Worm (Caenorhabditis elegans) whole organism, young adult: ENCODE measurements around the gene F09C8.1.

Source experiments
- B0019.2 ChIP-seq: fragments of 200-800 bp; sonication (Bioruptor generic); conservative IDR thresholded peaks from 2 replicates; pipeline ENCODE4 v1.3.6; 2022; ENCODE audit warnings: missing genetic modification reagents, missing genetic modification characterization, missing compliant biosample characterization
- B0261.1 ChIP-seq: sonication (generic microtip); optimal IDR thresholded peaks from 2 replicates; lab custom pipeline; 2016; ENCODE audit warnings: mild to moderate bottlenecking, missing genetic modification characterization, moderate library complexity, missing compliant biosample characterization
- D2030.7 ChIP-seq: fragments of 200-800 bp; sonication (Bioruptor generic); IDR thresholded peaks from 2 replicates; pipeline ENCODE4 v1.3.6; 2022; ENCODE audit warnings: missing genetic modification reagents, missing genetic modification characterization, missing compliant biosample characterization
- F22D6.2 ChIP-seq: sonication (generic microtip); optimal IDR thresholded peaks from 2 replicates; lab custom pipeline; 2016; ENCODE audit warnings: mild to moderate bottlenecking, missing genetic modification characterization, missing compliant biosample characterization
- F23B12.7 ChIP-seq: sonication (generic microtip); optimal IDR thresholded peaks from 2 replicates; lab custom pipeline; 2017; ENCODE audit warnings: missing genetic modification characterization, mild to moderate bottlenecking, missing compliant biosample characterization, antibody characterized with exemption, moderate library complexity; ENCODE audit not compliant: insufficient read depth
- F33H1.4 ChIP-seq: fragments of 200-800 bp; sonication (Bioruptor generic); IDR thresholded peaks from 2 replicates; pipeline ENCODE4 v1.3.6; 2022; ENCODE audit warnings: missing genetic modification reagents, missing genetic modification characterization, missing compliant biosample characterization
- F55B11.4 ChIP-seq: sonication (generic microtip); optimal IDR thresholded peaks from 2 replicates; lab custom pipeline; 2016; ENCODE audit warnings: missing compliant biosample characterization, missing genetic modification characterization, borderline replicate concordance; ENCODE audit not compliant: insufficient read depth
- K11D2.4 ChIP-seq: fragments of 200-800 bp; sonication (Bioruptor generic); IDR thresholded peaks from 2 replicates; pipeline ENCODE4 v1.3.6; 2022; ENCODE audit warnings: missing genetic modification reagents, missing genetic modification characterization, missing compliant biosample characterization
- K12H6.12 ChIP-seq: fragments of 200-800 bp; sonication (Bioruptor generic); optimal IDR thresholded peaks from 2 replicates; lab custom pipeline; 2018; ENCODE audit warnings: mild to moderate bottlenecking, missing genetic modification characterization, missing compliant biosample characterization
- T07F8.4 ChIP-seq: sonication (generic microtip); optimal IDR thresholded peaks from 2 replicates; lab custom pipeline; 2016; ENCODE audit warnings: mild to moderate bottlenecking, missing genetic modification characterization, moderate library complexity, missing compliant biosample characterization
- Y53F4B.3 ChIP-seq: fragments of 200-800 bp; sonication (Bioruptor generic); IDR thresholded peaks from 2 replicates; pipeline ENCODE4 v1.3.6; 2022; ENCODE audit warnings: missing genetic modification reagents, missing genetic modification characterization, missing compliant biosample characterization
- ama-1 ChIP-seq, 3 experiments: fragments of 150-350 bp in 1 of 3; sonication (generic microtip) in 2 of 3; optimal IDR thresholded peaks; 2 replicates each; lab custom pipeline; 2014 to 2018; ENCODE audit warnings: missing biosample characterization in 2 of 3, missing genetic modification characterization in 2 of 3, missing genetic modification reagents in 2 of 3
- atf-7 ChIP-seq: sonication (generic microtip); optimal IDR thresholded peaks from 2 replicates; lab custom pipeline; 2017; ENCODE audit warnings: mild to moderate bottlenecking, missing genetic modification characterization, missing compliant biosample characterization
- attf-6 ChIP-seq: fragments of 200-800 bp; sonication (Bioruptor generic); IDR thresholded peaks from 2 replicates; pipeline ENCODE4 v1.3.6; 2022; ENCODE audit warnings: missing genetic modification reagents, missing genetic modification characterization, missing compliant biosample characterization
- ceh-27 ChIP-seq: fragments of 200-800 bp; sonication (Bioruptor generic); optimal IDR thresholded peaks from 2 replicates; lab custom pipeline; 2018; ENCODE audit warnings: mild to moderate bottlenecking, missing genetic modification characterization, moderate library complexity, missing compliant biosample characterization
- ceh-40 ChIP-seq: fragments of 200-800 bp; sonication (Bioruptor generic); IDR thresholded peaks from 2 replicates; pipeline ENCODE4 v1.3.6; 2022; ENCODE audit warnings: missing genetic modification characterization, missing compliant biosample characterization
- ceh-58 ChIP-seq: fragments of 200-800 bp; sonication (Bioruptor generic); IDR thresholded peaks from 2 replicates; pipeline ENCODE4 v1.3.6; 2022; ENCODE audit warnings: missing genetic modification characterization, missing compliant biosample characterization
- die-1 ChIP-seq: sonication (generic microtip); optimal IDR thresholded peaks from 2 replicates; lab custom pipeline; 2016; ENCODE audit warnings: missing genotype, mild to moderate bottlenecking, missing genetic modification characterization, missing compliant biosample characterization
- efl-1 ChIP-seq: fragments of 150-350 bp; optimal IDR thresholded peaks from 2 replicates; lab custom pipeline; 2014; ENCODE audit warnings: missing biosample characterization, missing genetic modification reagents, missing genetic modification characterization
- ets-4 ChIP-seq: fragments of 200-800 bp; sonication (Bioruptor generic); optimal IDR thresholded peaks from 2 replicates; lab custom pipeline; 2018; ENCODE audit warnings: mild to moderate bottlenecking, missing genetic modification characterization, missing compliant biosample characterization
- him-1 ChIP-seq: sonication (generic microtip); optimal IDR thresholded peaks from 2 replicates; lab custom pipeline; 2016; ENCODE audit warnings: missing genotype, missing genetic modification reagents, missing genetic modification characterization, missing compliant biosample characterization
- hmg-1.2 ChIP-seq: fragments of 200-800 bp; sonication (Bioruptor generic); IDR thresholded peaks from 2 replicates; pipeline ENCODE4 v1.3.6; 2022; ENCODE audit warnings: missing genetic modification reagents, missing genetic modification characterization, missing compliant biosample characterization
- hsf-1 ChIP-seq: fragments of 200-800 bp; sonication (Bioruptor generic); IDR thresholded peaks from 2 replicates; pipeline ENCODE4 v1.3.6; 2022; ENCODE audit warnings: missing genetic modification reagents, missing genetic modification characterization, missing compliant biosample characterization
- lin-26 ChIP-seq: fragments of 200-800 bp; sonication (Bioruptor generic); IDR thresholded peaks from 2 replicates; pipeline ENCODE4 v1.3.6; 2022; ENCODE audit warnings: missing genetic modification reagents, missing genetic modification characterization, missing compliant biosample characterization
- lin-40 ChIP-seq: sonication (generic microtip); optimal IDR thresholded peaks from 2 replicates; lab custom pipeline; 2016; ENCODE audit warnings: missing genetic modification characterization, mild to moderate bottlenecking, missing compliant biosample characterization, missing genotype, missing genetic modification reagents
- lin-54 ChIP-seq: fragments of 200-800 bp; sonication (Bioruptor generic); optimal IDR thresholded peaks from 2 replicates; lab custom pipeline; 2018; ENCODE audit warnings: mild to moderate bottlenecking, missing genetic modification characterization, missing compliant biosample characterization
- madf-10 ChIP-seq: sonication (generic microtip); optimal IDR thresholded peaks from 2 replicates; lab custom pipeline; 2016; ENCODE audit warnings: mild to moderate bottlenecking, missing genetic modification characterization, missing compliant biosample characterization
- madf-3 ChIP-seq: fragments of 200-800 bp; sonication (Bioruptor generic); IDR thresholded peaks from 2 replicates; pipeline ENCODE4 v1.3.6; 2022; ENCODE audit warnings: missing genetic modification reagents, missing genetic modification characterization, missing compliant biosample characterization
- madf-6 ChIP-seq: fragments of 200-800 bp; sonication (Bioruptor generic); IDR thresholded peaks from 2 replicates; pipeline ENCODE4 v1.3.6; 2022; ENCODE audit warnings: missing genetic modification reagents, missing genetic modification characterization, missing compliant biosample characterization
- madf-8 ChIP-seq: fragments of 200-800 bp; sonication (Bioruptor generic); conservative IDR thresholded peaks from 2 replicates; pipeline ENCODE4 v1.3.6; 2022; ENCODE audit warnings: missing genetic modification reagents, missing genetic modification characterization, missing compliant biosample characterization
- pbrm-1 ChIP-seq: fragments of 200-800 bp; sonication (Bioruptor generic); IDR thresholded peaks from 2 replicates; pipeline ENCODE4 v1.3.6; 2022; ENCODE audit warnings: missing genetic modification reagents, missing genetic modification characterization, missing compliant biosample characterization
- pha-4 ChIP-seq: fragments of 150-350 bp; sonication (generic microtip); optimal IDR thresholded peaks from 2 replicates; lab custom pipeline; 2014; ENCODE audit warnings: missing biosample characterization, missing genetic modification reagents, missing genetic modification characterization
- rcor-1 ChIP-seq: fragments of 200-800 bp; sonication (Bioruptor generic); IDR thresholded peaks from 2 replicates; pipeline ENCODE4 v1.3.6; 2022; ENCODE audit warnings: missing genetic modification reagents, missing genetic modification characterization, missing compliant biosample characterization
- repo-1 ChIP-seq: sonication (generic microtip); optimal IDR thresholded peaks from 2 replicates; lab custom pipeline; 2017; ENCODE audit warnings: mild to moderate bottlenecking, missing genetic modification characterization, missing compliant biosample characterization
- rpc-1 ChIP-seq, 2 experiments: fragments of 150-350 bp in 1 of 2; sonication (generic microtip) in 1 of 2; optimal IDR thresholded peaks; 2 replicates each; lab custom pipeline; 2014 to 2018; ENCODE audit warnings: missing biosample characterization in 1 of 2, missing genetic modification characterization in 1 of 2, missing genetic modification reagents in 1 of 2, missing genotype in 1 of 2
- snpc-1.3 ChIP-seq: sonication (generic microtip); optimal IDR thresholded peaks from 2 replicates; lab custom pipeline; 2017; ENCODE audit warnings: missing genetic modification characterization, mild to moderate bottlenecking, missing compliant biosample characterization, antibody characterized with exemption, moderate library complexity, missing genotype, missing genetic modification reagents; ENCODE audit not compliant: insufficient read depth
- snpc-3.4 ChIP-seq: sonication (generic microtip); optimal IDR thresholded peaks from 2 replicates; lab custom pipeline; 2017; ENCODE audit warnings: missing genetic modification characterization, mild to moderate bottlenecking, missing compliant biosample characterization, antibody characterized with exemption, moderate library complexity, missing genotype, missing genetic modification reagents
- snpc-4 ChIP-seq, 5 experiments: fragments of 150-350 bp in 1 of 5; sonication (generic microtip) in 4 of 5; optimal IDR thresholded peaks; 2 replicates each; lab custom pipeline; 2014 to 2018; ENCODE audit warnings: missing genetic modification characterization in 5 of 5, missing biosample characterization in 3 of 5, antibody characterized with exemption in 2 of 5, mild to moderate bottlenecking in 2 of 5, missing compliant biosample characterization in 2 of 5, missing genotype in 2 of 5, moderate library complexity in 2 of 5, missing genetic modification reagents in 1 of 5
- tbp1 ChIP-seq: fragments of 200-800 bp; sonication (Bioruptor generic); optimal IDR thresholded peaks from 2 replicates; lab custom pipeline; 2018; ENCODE audit warnings: mild to moderate bottlenecking, missing genetic modification characterization, missing compliant biosample characterization
- tbx-9 ChIP-seq: sonication (generic microtip); optimal IDR thresholded peaks from 2 replicates; lab custom pipeline; 2016; ENCODE audit warnings: borderline replicate concordance, missing genetic modification characterization, inconsistent platforms, missing compliant biosample characterization
- tlf-1 ChIP-seq: fragments of 200-800 bp; sonication (Bioruptor generic); optimal IDR thresholded peaks from 2 replicates; lab custom pipeline; 2018; ENCODE audit warnings: mild to moderate bottlenecking, missing genetic modification characterization, missing compliant biosample characterization
- ztf-25 ChIP-seq: fragments of 200-800 bp; sonication (Bioruptor generic); IDR thresholded peaks from 2 replicates; pipeline ENCODE4 v1.3.6; 2022; ENCODE audit warnings: missing genetic modification reagents, missing genetic modification characterization, missing compliant biosample characterization

The F09C8.1 gene

DNA sequence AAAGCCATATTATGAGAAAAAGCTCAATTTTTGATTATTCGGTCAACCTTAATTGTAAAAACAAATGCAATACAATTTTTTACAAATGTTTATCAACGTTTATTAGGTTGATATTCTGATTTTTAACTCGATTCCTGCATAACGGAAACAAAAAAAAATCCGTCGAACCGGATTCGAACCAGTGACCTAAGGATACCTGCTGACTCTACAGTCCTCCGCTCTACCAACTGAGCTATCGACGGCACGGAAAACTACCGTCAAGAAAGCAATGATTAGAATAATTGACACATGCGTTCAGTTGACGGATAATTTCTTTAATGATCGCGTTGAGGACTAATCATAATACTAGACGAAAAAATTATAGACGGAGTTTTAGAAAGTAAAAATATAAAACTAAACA, 45.3 kb upstream of the F09C8.1 start (continued):
- peak; percentile 34 for TF ChIP-seq him-1 (tag; lab: Kevin White, UChicago)
- no peak for TF ChIP-seq ama-1 (optimal IDR thresholded peaks at IDR 0.05; lab: Kevin White, UChicago)
- TF ChIP-seq ama-1 (GFP tag; optimal IDR thresholded peaks at IDR 0.05; lab: Kevin White, UChicago) = peak in 1 of 2 experiments; percentile 31

DNA sequence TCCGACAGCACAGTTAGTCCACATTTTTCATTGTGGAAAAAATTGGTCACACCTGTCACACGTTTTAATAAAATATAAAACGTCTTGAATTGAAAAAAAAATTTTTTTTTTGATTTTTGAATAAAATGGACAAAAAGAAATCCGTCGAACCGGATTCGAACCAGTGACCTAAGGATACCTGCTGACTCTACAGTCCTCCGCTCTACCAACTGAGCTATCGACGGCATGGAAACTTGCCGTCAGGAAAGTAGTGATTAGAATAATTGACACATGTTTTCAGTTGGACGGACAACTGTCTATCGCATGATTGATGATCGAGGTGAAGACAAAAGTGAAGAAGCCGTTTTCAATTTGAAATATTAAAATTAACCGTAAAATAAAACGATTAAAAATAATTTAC, 44.8 kb upstream of the F09C8.1 start:
- peak; percentile 63; the same call in 1 of the 2 replicates for TF ChIP-seq lin-26 (GFP tag; lab: Robert Waterston, UW)
- peak; percentile 43 for TF ChIP-seq snpc-1.3 (tag; lab: Kevin White, UChicago)
- TF ChIP-seq F22D6.2 (tag; lab: Kevin White, UChicago) = no peak
- TF ChIP-seq D2030.7 = peak; percentile 40; the same call in 1 of the 2 replicates
- peak; percentile 1 for TF ChIP-seq die-1 (tag; lab: Kevin White, UChicago)
- no peak for TF ChIP-seq attf-6
- peak; percentile 63 for TF ChIP-seq rpc-1 (optimal IDR thresholded peaks at IDR 0.05; lab: Kevin White, UChicago)
- peak; percentile 77 for TF ChIP-seq rpc-1 (tag; optimal IDR thresholded peaks at IDR 0.05; lab: Kevin White, UChicago)
- peak; percentile 30; the same call in 1 of the 2 replicates for TF ChIP-seq pbrm-1
- peak; percentile 87 for TF ChIP-seq tbp1
- no peak for TF ChIP-seq snpc-4 (GFP tag; optimal IDR thresholded peaks at IDR 0.05; lab: Kevin White, UChicago)
- TF ChIP-seq snpc-4 (tag; optimal IDR thresholded peaks at IDR 0.05; lab: Kevin White, UChicago) = peak in 1 of 4 experiments; percentile 13
- no peak for TF ChIP-seq ets-4 (GFP tag; lab: Kevin White, UChicago)
- 0 out of 2 replicates have a peak, but pooled peaks have one; percentile 18 for TF ChIP-seq ztf-25 (GFP tag; lab: Robert Waterston, UW)
- TF ChIP-seq B0019.2 (GFP tag; lab: Robert Waterston, UW) = no peak
- peak; percentile 21 for TF ChIP-seq snpc-3.4
- TF ChIP-seq efl-1 (GFP tag; lab: Kevin White, UChicago) = no peak
- TF ChIP-seq hmg-1.2 (GFP tag; lab: Robert Waterston, UW) = peak; percentile 32; the same call in 1 of the 2 replicates
- TF ChIP-seq Y53F4B.3 = no peak
- peak; percentile 6 for TF ChIP-seq him-1 (tag; lab: Kevin White, UChicago)
- TF ChIP-seq B0261.1 (tag; lab: Kevin White, UChicago) = peak; percentile 60
- no peak for TF ChIP-seq ceh-40

DNA sequence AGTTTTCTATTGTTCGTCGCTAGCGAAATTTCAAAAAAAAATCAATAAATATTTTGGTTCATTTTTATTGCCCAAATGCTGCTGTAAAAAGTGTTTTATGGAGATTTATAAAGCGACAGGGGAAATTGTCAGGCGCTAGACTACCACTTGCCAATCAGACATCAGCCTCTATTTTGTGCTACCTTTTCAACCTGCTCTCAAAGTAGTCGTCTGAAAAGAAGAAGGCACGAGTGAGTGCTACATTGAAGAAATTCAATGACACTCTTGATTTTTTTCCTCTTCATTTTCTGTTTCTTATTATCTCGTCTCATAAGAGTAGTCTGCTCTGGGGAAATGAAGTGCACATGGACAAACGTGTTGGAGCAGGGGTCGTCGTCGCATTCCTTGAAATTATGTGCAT, 42.6 kb upstream of the F09C8.1 start:
- TF ChIP-seq tlf-1 (GFP tag; lab: Kevin White, UChicago) (peak; percentile 23), tbp1 (peak; percentile 69), K12H6.12 (tag; lab: Kevin White, UChicago) (peak; percentile 50), tbx-9 (tag; lab: Kevin White, UChicago) (no peak), pha-4 (no peak), hsf-1 (GFP tag; lab: Robert Waterston, UW) (no peak), repo-1 (tag; lab: Kevin White, UChicago) (peak; percentile 58), madf-8 (GFP tag; lab: Robert Waterston, UW) (no peak), ceh-27 (GFP tag; lab: Kevin White, UChicago) (peak; percentile 24), lin-40 (tag; lab: Kevin White, UChicago) (peak; percentile 94), B0261.1 (tag; lab: Kevin White, UChicago) (peak; percentile 54), F55B11.4 (no peak), hmg-1.2 (GFP tag; lab: Robert Waterston, UW) (peak; percentile 40), madf-3 (GFP tag; lab: Robert Waterston, UW) (no peak), efl-1 (GFP tag; lab: Kevin White, UChicago) (no peak), madf-6 (no peak), F23B12.7 (tag; lab: Kevin White, UChicago) (peak; percentile 55), T07F8.4 (peak; percentile 20), rcor-1 (GFP tag; lab: Robert Waterston, UW) (0 out of 2 replicates have a peak, but pooled peaks have one; percentile 30), him-1 (tag; lab: Kevin White, UChicago) (no peak), B0019.2 (GFP tag; lab: Robert Waterston, UW) (no peak), lin-54 (GFP tag; lab: Kevin White, UChicago) (peak; percentile 32), atf-7 (peak; percentile 42), K11D2.4 (GFP tag; lab: Robert Waterston, UW) (peak; percentile 72), snpc-4 (GFP tag; optimal IDR thresholded peaks at IDR 0.05; lab: Kevin White, UChicago) (no peak), snpc-4 (tag; optimal IDR thresholded peaks at IDR 0.05; lab: Kevin White, UChicago) (peak in 3 of 4 experiments; percentile 26 to 73 (median 70)), ceh-58 (no peak), madf-10 (tag; lab: Kevin White, UChicago) (peak; percentile 70), F33H1.4 (GFP tag; lab: Robert Waterston, UW) (no peak)
